Fruit fly (Drosophila melanogaster): Measurements from ENCODE around the gene Cpr5C.

dm6 chrX:5786559-5786958 lies 17.9 kb upstream of the Cpr5C start:
- TF ChIP-seq Blimp-1 (GFP tag; optimal IDR thresholded peaks at IDR 0.05) (no peak), CG11762 (GFP tag; optimal IDR thresholded peaks at IDR 0.05; ENCODE audit: insufficient read depth) (no peak), CG6792 (GFP tag; optimal IDR thresholded peaks at IDR 0.05) (peak; percentile 78), CG32006 (GFP tag; optimal IDR thresholded peaks at IDR 0.05) (peak; percentile 89), fd85E (GFP tag; optimal IDR thresholded peaks at IDR 0.05) (no peak), CG6276 (GFP tag; optimal IDR thresholded peaks at IDR 0.05) (no peak), Hr39 (GFP tag; optimal IDR thresholded peaks at IDR 0.05) (peak; percentile 58), CG15336 (GFP tag; IDR thresholded peaks at IDR 0.05) (peak; percentile 93), Sox15 (GFP tag; optimal IDR thresholded peaks at IDR 0.05) (peak; percentile 32), CG4318 (GFP tag; optimal IDR thresholded peaks at IDR 0.05) (peak; percentile 65)
